Fruit fly (Drosophila melanogaster) whole organism, embryonic: Measurements from ENCODE around the gene CG32369.

Experiments used
- BEAF-32 ChIP-seq: fragments of 200-800 bp; sonication (Bioruptor generic); optimal IDR thresholded peaks from 3 replicates; lab custom pipeline; 2017; ENCODE audit warnings: missing biosample characterization, missing genetic modification characterization, mild to moderate bottlenecking, moderate library complexity, missing genetic modification reagents
- C15 ChIP-seq: fragments of 200-800 bp; sonication (Bioruptor generic); IDR thresholded peaks from 3 replicates; pipeline ENCODE4 v1.3.6; 2022; ENCODE audit warnings: missing biosample characterization, missing genetic modification characterization
- CG10565 ChIP-seq: fragments of 200-800 bp; sonication (Bioruptor generic); optimal IDR thresholded peaks from 3 replicates; lab custom pipeline; 2016; ENCODE audit warnings: missing biosample characterization, mild to moderate bottlenecking, missing genetic modification characterization
- CG1233 ChIP-seq: fragments of 200-800 bp; sonication (Bioruptor generic); optimal IDR thresholded peaks from 4 replicates; lab custom pipeline; 2018; ENCODE audit warnings: missing biosample characterization, mild to moderate bottlenecking, missing genetic modification characterization
- CG13123 ChIP-seq: fragments of 200-800 bp; sonication (Bioruptor generic); optimal IDR thresholded peaks from 2 replicates; lab custom pipeline; 2016; ENCODE audit warnings: missing biosample characterization, missing genetic modification characterization
- CG13287 ChIP-seq: fragments of 200-800 bp; sonication (Bioruptor generic); IDR thresholded peaks from 2 replicates; pipeline ENCODE4 v1.3.6; 2022; ENCODE audit warnings: missing biosample characterization, missing genetic modification characterization; ENCODE audit not compliant: partially characterized antibody
- CG14014 ChIP-seq: fragments of 200-800 bp; sonication (Bioruptor generic); IDR thresholded peaks from 2 replicates; pipeline ENCODE4 v1.3.6; 2022; ENCODE audit warnings: missing biosample characterization, missing genetic modification characterization
- CG14667 ChIP-seq: fragments of 200-800 bp; sonication (Bioruptor generic); IDR thresholded peaks from 2 replicates; pipeline ENCODE4 v1.3.6; 2022; ENCODE audit warnings: missing biosample characterization, missing genetic modification characterization
- CG14860 ChIP-seq: fragments of 200-800 bp; sonication (Bioruptor generic); IDR thresholded peaks from 3 replicates; pipeline ENCODE4 v1.3.6; 2022; ENCODE audit warnings: missing biosample characterization, missing genetic modification characterization; ENCODE audit not compliant: partially characterized antibody
- CG14965 ChIP-seq: fragments of 200-800 bp; sonication (Bioruptor generic); optimal IDR thresholded peaks from 2 replicates; lab custom pipeline; 2016; ENCODE audit warnings: missing biosample characterization, missing genetic modification characterization, borderline replicate concordance
- CG16779 ChIP-seq: fragments of 200-800 bp; sonication (Bioruptor generic); IDR thresholded peaks from 2 replicates; pipeline ENCODE4 v1.3.6; 2022; ENCODE audit warnings: missing biosample characterization, missing genetic modification characterization
- CG17385 ChIP-seq: fragments of 200-800 bp; sonication (Bioruptor generic); optimal IDR thresholded peaks from 3 replicates; lab custom pipeline; 2018; ENCODE audit warnings: missing biosample characterization, mild to moderate bottlenecking, missing genetic modification characterization
- CG17568 ChIP-seq: fragments of 200-800 bp; sonication (Bioruptor generic); optimal IDR thresholded peaks from 2 replicates; lab custom pipeline; 2018; ENCODE audit warnings: missing biosample characterization, mild to moderate bottlenecking, missing genetic modification characterization, moderate library complexity
- CG1792 ChIP-seq: fragments of 200-800 bp; sonication (Bioruptor generic); optimal IDR thresholded peaks from 2 replicates; lab custom pipeline; 2016; ENCODE audit warnings: missing biosample characterization, missing genetic modification characterization
- CG18262 ChIP-seq: fragments of 200-800 bp; optimal IDR thresholded peaks from 3 replicates; lab custom pipeline; 2019; ENCODE audit warnings: missing biosample characterization, mild to moderate bottlenecking, missing genetic modification characterization, moderate library complexity
- CG18599 ChIP-seq: fragments of 200-800 bp; sonication (Bioruptor generic); optimal IDR thresholded peaks from 3 replicates; lab custom pipeline; 2017; ENCODE audit warnings: missing biosample characterization, missing genetic modification characterization, mild to moderate bottlenecking, moderate library complexity, missing genetic modification reagents
- CG4424 ChIP-seq: fragments of 200-800 bp; sonication (Bioruptor generic); optimal IDR thresholded peaks from 3 replicates; lab custom pipeline; 2016; ENCODE audit warnings: missing biosample characterization, missing genetic modification characterization
- CG9932 ChIP-seq: fragments of 200-800 bp; sonication (Bioruptor generic); IDR thresholded peaks from 2 replicates; pipeline ENCODE4 v1.3.6; 2022; ENCODE audit warnings: missing biosample characterization, missing genetic modification characterization
- Chrac-16 ChIP-seq: fragments of 200-800 bp; sonication (Bioruptor generic); optimal IDR thresholded peaks from 3 replicates; lab custom pipeline; 2016; ENCODE audit warnings: missing biosample characterization, missing genetic modification characterization
- Dfd ChIP-seq, 2 experiments: fragments of >200 bp; optimal IDR thresholded peaks; 2 replicates each; lab custom pipeline; 2017; ENCODE audit warnings: missing biosample characterization in 2 of 2, missing genetic modification characterization in 2 of 2
- Dip3 ChIP-seq: fragments of 200-800 bp; sonication (Bioruptor generic); optimal IDR thresholded peaks from 3 replicates; lab custom pipeline; 2016; ENCODE audit warnings: missing biosample characterization, missing genetic modification characterization
- Drgx ChIP-seq: fragments of 200-800 bp; sonication (Bioruptor generic); IDR thresholded peaks from 2 replicates; pipeline ENCODE4 v1.3.6; 2022; ENCODE audit warnings: missing biosample characterization, missing genetic modification characterization
- Fer1 ChIP-seq: fragments of 200-800 bp; sonication (Bioruptor generic); optimal IDR thresholded peaks from 2 replicates; lab custom pipeline; 2017; ENCODE audit warnings: missing biosample characterization, mild to moderate bottlenecking, missing genetic modification characterization
- HmgZ ChIP-seq: fragments of 200-800 bp; sonication (Bioruptor generic); optimal IDR thresholded peaks from 2 replicates; lab custom pipeline; 2018; ENCODE audit warnings: missing biosample characterization, mild to moderate bottlenecking, missing genetic modification characterization
- Hr3 ChIP-seq: fragments of 200-800 bp; sonication (Bioruptor generic); optimal IDR thresholded peaks from 3 replicates; lab custom pipeline; 2016; ENCODE audit warnings: missing biosample characterization, missing genetic modification characterization
- Lpt ChIP-seq: fragments of >200 bp; optimal IDR thresholded peaks from 2 replicates; lab custom pipeline; 2018; ENCODE audit warnings: missing biosample characterization, missing genetic modification characterization
- Six4 ChIP-seq: fragments of 200-800 bp; sonication (Bioruptor generic); optimal IDR thresholded peaks from 2 replicates; lab custom pipeline; 2016; ENCODE audit warnings: missing biosample characterization, missing genetic modification characterization
- Taf1 ChIP-seq: fragments of 200-800 bp; sonication (Bioruptor generic); IDR thresholded peaks from 2 replicates; pipeline ENCODE4 v1.3.6; 2022; ENCODE audit warnings: missing biosample characterization, missing genetic modification characterization
- YL-1 ChIP-seq: fragments of 200-800 bp; sonication (Bioruptor generic); optimal IDR thresholded peaks from 3 replicates; lab custom pipeline; 2017; ENCODE audit warnings: missing biosample characterization, mild to moderate bottlenecking, missing genetic modification characterization
- abd-A ChIP-seq: fragments of 200-800 bp; sonication (Bioruptor generic); optimal IDR thresholded peaks from 3 replicates; lab custom pipeline; 2019; ENCODE audit warnings: missing biosample characterization, mild to moderate bottlenecking, missing genetic modification characterization, moderate library complexity
- amos ChIP-seq: fragments of 200-800 bp; sonication (Bioruptor generic); IDR thresholded peaks from 2 replicates; pipeline ENCODE4 v1.3.6; 2022; ENCODE audit warnings: missing biosample characterization, missing genetic modification characterization; ENCODE audit not compliant: partially characterized antibody
- ap ChIP-seq: fragments of 200-800 bp; sonication (Bioruptor generic); IDR thresholded peaks from 2 replicates; pipeline ENCODE4 v1.3.6; 2022; ENCODE audit warnings: missing biosample characterization, missing genetic modification characterization
- ash1 ChIP-seq: fragments of 200-800 bp; sonication (Bioruptor generic); optimal IDR thresholded peaks from 2 replicates; lab custom pipeline; 2018; ENCODE audit warnings: missing biosample characterization, mild to moderate bottlenecking, missing genetic modification characterization
- corto ChIP-seq: fragments of 200-800 bp; sonication (Bioruptor generic); optimal IDR thresholded peaks from 2 replicates; lab custom pipeline; 2016; ENCODE audit warnings: missing biosample characterization, mild to moderate bottlenecking, missing genetic modification characterization, moderate library complexity
- eve ChIP-seq, 2 experiments: fragments of >200 bp; optimal IDR thresholded peaks; 2 replicates each; lab custom pipeline; 2017; ENCODE audit warnings: missing biosample characterization in 2 of 2, missing genetic modification characterization in 2 of 2
- fu2 ChIP-seq: fragments of 200-800 bp; sonication (Bioruptor generic); optimal IDR thresholded peaks from 2 replicates; lab custom pipeline; 2016; ENCODE audit warnings: missing biosample characterization, missing genetic modification characterization
- gcm ChIP-seq: fragments of 200-800 bp; sonication (Bioruptor generic); optimal IDR thresholded peaks from 2 replicates; lab custom pipeline; 2019; ENCODE audit warnings: missing biosample characterization, mild to moderate bottlenecking, missing genetic modification characterization, moderate library complexity
- ham ChIP-seq: fragments of 200-800 bp; sonication (Bioruptor generic); IDR thresholded peaks from 2 replicates; pipeline ENCODE4 v1.3.6; 2022; ENCODE audit warnings: missing biosample characterization, missing genetic modification characterization
- kni ChIP-seq: fragments of 200-800 bp; sonication (Bioruptor generic); optimal IDR thresholded peaks from 3 replicates; lab custom pipeline; 2017; ENCODE audit warnings: mild to moderate bottlenecking, missing biosample characterization, missing genetic modification reagents, missing genetic modification characterization
- lilli ChIP-seq: fragments of 200-800 bp; sonication (Bioruptor generic); optimal IDR thresholded peaks from 3 replicates; lab custom pipeline; 2016; ENCODE audit warnings: missing biosample characterization, missing genetic modification characterization
- odd ChIP-seq: fragments of 200-800 bp; sonication (Bioruptor generic); optimal IDR thresholded peaks from 2 replicates; lab custom pipeline; 2017; ENCODE audit warnings: missing biosample characterization, mild to moderate bottlenecking, missing genetic modification characterization
- pan ChIP-seq, 4 experiments: fragments of >200 bp in 3 of 4; fragments of 200-800 bp in 1 of 4; sonication (Bioruptor generic) in 1 of 4; optimal IDR thresholded peaks in 3 of 4; IDR thresholded peaks in 1 of 4; 2 replicates each; pipeline versions ENCODE4 v1.3.6 to Lab custom; 2017 to 2022; ENCODE audit warnings: missing biosample characterization in 2 of 4, missing genetic modification characterization in 2 of 4, mixed read lengths in 1 of 4
- phol ChIP-seq: fragments of 200-800 bp; sonication (Bioruptor generic); optimal IDR thresholded peaks from 3 replicates; lab custom pipeline; 2018; ENCODE audit warnings: missing biosample characterization, mild to moderate bottlenecking, missing genetic modification characterization, moderate library complexity
- rib ChIP-seq: fragments of 200-800 bp; sonication (Bioruptor generic); IDR thresholded peaks from 2 replicates; pipeline ENCODE4 v1.3.6; 2022; ENCODE audit warnings: missing biosample characterization, missing genetic modification characterization
- seq ChIP-seq: fragments of 200-800 bp; sonication (Bioruptor generic); IDR thresholded peaks from 2 replicates; pipeline ENCODE4 v1.3.6; 2022; ENCODE audit warnings: missing biosample characterization, missing genetic modification characterization
- sima ChIP-seq: fragments of 200-800 bp; sonication (Bioruptor generic); optimal IDR thresholded peaks from 2 replicates; lab custom pipeline; 2016; ENCODE audit warnings: missing biosample characterization, missing genetic modification characterization
- sob ChIP-seq: fragments of 200-800 bp; sonication (Bioruptor generic); IDR thresholded peaks from 2 replicates; pipeline ENCODE4 v1.3.6; 2022; ENCODE audit warnings: missing biosample characterization, missing genetic modification characterization
- ssp ChIP-seq: fragments of 200-800 bp; sonication (Bioruptor generic); IDR thresholded peaks from 2 replicates; pipeline ENCODE4 v1.3.6; 2022; ENCODE audit warnings: missing biosample characterization, missing genetic modification characterization
- trh ChIP-seq: fragments of 200-800 bp; sonication (Bioruptor generic); optimal IDR thresholded peaks from 2 replicates; lab custom pipeline; 2016; ENCODE audit warnings: missing biosample characterization, missing genetic modification characterization
- zen2 ChIP-seq: fragments of 200-800 bp; sonication (Bioruptor generic); IDR thresholded peaks from 3 replicates; pipeline ENCODE4 v1.3.6; 2022; ENCODE audit warnings: missing biosample characterization, missing genetic modification characterization; ENCODE audit not compliant: partially characterized antibody

The CG32369 gene

DNA sequence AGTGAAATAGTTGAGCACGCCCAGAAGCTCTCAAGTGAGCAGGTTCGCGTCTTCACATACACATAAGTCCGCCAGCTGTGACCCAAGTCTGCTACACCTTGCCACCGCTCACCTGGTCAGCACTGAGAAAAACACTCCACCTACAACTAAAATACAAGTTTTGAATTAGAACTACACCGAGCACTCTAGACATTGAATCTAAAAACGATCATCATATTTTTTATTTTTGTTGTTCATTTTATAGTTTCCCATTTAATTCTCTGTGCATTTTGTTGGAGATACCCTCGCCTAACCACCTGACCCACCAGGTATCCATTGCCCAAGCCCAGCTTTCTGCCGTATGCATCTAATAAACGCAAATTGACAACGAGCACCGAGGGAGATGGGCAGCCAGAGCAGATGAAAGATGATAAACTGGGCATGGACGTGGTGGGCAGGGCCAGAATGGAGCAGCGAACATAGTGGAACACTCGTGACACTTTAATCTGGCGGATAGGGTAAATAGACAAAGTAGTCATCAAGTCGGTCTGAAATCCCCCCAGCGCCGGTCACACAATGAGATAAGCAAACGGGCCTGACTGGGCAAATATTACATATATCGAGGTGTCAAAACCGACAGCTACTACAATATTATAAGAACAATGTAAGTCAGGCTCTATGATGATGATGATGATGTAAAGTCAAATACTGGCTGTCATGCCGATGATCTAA is 31.8 kb upstream of the CG32369 start (continued):
- TF ChIP-seq Fer1 (GFP tag; lab: Kevin White, UChicago) (no peak), CG17385 (GFP tag; lab: Kevin White, UChicago) (no peak), odd (GFP tag; lab: Kevin White, UChicago) (no peak), CG16779 (GFP tag; lab: Robert Waterston, UW) (no peak), pan (optimal IDR thresholded peaks at IDR 0.05; lab: Kevin White, UChicago) (no peak), pan (GFP tag; optimal IDR thresholded peaks at IDR 0.05 in 1 of 2, IDR thresholded peaks at IDR 0.05 in 1 of 2) (peak in 1 of 2 experiments; percentile 61), ssp (GFP tag; lab: Robert Waterston, UW) (0 out of 2 replicates have a peak, but pooled peaks have one; percentile 33), BEAF-32 (GFP tag; lab: Kevin White, UChicago) (no peak), Dfd (GFP tag; optimal IDR thresholded peaks at IDR 0.05; lab: Kevin White, UChicago) (no peak), CG4424 (GFP tag; lab: Kevin White, UChicago) (no peak), Drgx (peak; percentile 44), fu2 (GFP tag; lab: Kevin White, UChicago) (no peak), CG13287 (GFP tag; lab: Robert Waterston, UW) (no peak), ap (no peak), eve (GFP tag; optimal IDR thresholded peaks at IDR 0.05; lab: Kevin White, UChicago) (no peak), CG14860 (no peak), CG9932 (no peak), phol (tag; lab: Kevin White, UChicago) (peak; percentile 18), HmgZ (tag; lab: Kevin White, UChicago) (no peak), CG14965 (GFP tag; lab: Kevin White, UChicago) (no peak), Dip3 (GFP tag; lab: Kevin White, UChicago) (no peak), abd-A (tag; lab: Kevin White, UChicago) (no peak), amos (no peak), CG14014 (GFP tag; lab: Robert Waterston, UW) (no peak), corto (GFP tag; lab: Kevin White, UChicago) (no peak), kni (GFP tag; lab: Kevin White, UChicago) (no peak), CG10565 (GFP tag; lab: Kevin White, UChicago) (no peak), Lpt (GFP tag; lab: Kevin White, UChicago) (no peak), seq (GFP tag; lab: Robert Waterston, UW) (no peak), CG1792 (GFP tag; lab: Kevin White, UChicago) (no peak), Taf1 (GFP tag; lab: Robert Waterston, UW) (no peak), sob (GFP tag; lab: Robert Waterston, UW) (no peak), gcm (GFP tag; lab: Kevin White, UChicago) (no peak), Six4 (GFP tag; lab: Kevin White, UChicago) (no peak), trh (GFP tag; lab: Kevin White, UChicago) (no peak), CG17568 (GFP tag; lab: Kevin White, UChicago) (no peak), lilli (GFP tag; lab: Kevin White, UChicago) (no peak), CG18599 (GFP tag; lab: Kevin White, UChicago) (peak; percentile 35), sima (GFP tag; lab: Kevin White, UChicago) (no peak), Hr3 (GFP tag; lab: Kevin White, UChicago) (no peak), ash1 (no peak), CG13123 (GFP tag; lab: Kevin White, UChicago) (no peak), C15 (no peak), YL-1 (GFP tag; lab: Kevin White, UChicago) (no peak), CG14667 (GFP tag; lab: Robert Waterston, UW) (no peak), ham (no peak), CG18262 (tag; lab: Kevin White, UChicago) (peak; percentile 19), Chrac-16 (no peak), CG1233 (GFP tag; lab: Kevin White, UChicago) (no peak), rib (GFP tag; lab: Robert Waterston, UW) (no peak), zen2 (GFP tag; lab: Robert Waterston, UW) (no peak)
